Worm (Caenorhabditis elegans): ENCODE results near the gene R04A9.7.

DNA sequence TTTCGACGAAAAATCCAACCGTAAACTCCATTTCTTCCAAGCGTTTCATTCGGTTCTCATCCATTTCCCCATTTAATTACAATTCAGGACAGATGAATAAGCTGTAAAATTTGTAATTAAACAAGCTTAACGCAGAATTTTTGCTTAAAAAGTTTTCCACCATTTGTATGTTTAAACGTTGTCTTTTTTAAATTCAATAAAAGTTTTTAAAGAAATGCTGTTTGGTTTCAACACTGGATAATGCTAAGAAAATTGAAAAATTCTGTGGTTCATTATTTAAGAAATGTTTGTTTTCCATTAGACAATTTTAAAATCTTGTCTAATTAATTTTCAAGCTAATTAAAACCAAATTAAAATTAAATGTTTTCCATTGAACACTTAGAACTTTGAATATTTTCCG lies 14.2 kb downstream of the R04A9.7 start, which contains the start of gene R04A9.3:
- no peak for TF ChIP-seq aly-1 (tag; optimal IDR thresholded peaks at IDR 0.05)
- no peak for TF ChIP-seq ceh-36 (tag; optimal IDR thresholded peaks at IDR 0.05)
- no peak for TF ChIP-seq ama-1 (optimal IDR thresholded peaks at IDR 0.05)
- no peak for TF ChIP-seq scrt-1 (GFP tag; IDR thresholded peaks at IDR 0.05)
- TF ChIP-seq hmg-4 (GFP tag; optimal IDR thresholded peaks at IDR 0.05) = no peak
- TF ChIP-seq sea-1 (GFP tag; conservative IDR thresholded peaks at IDR 0.05) = no peak
- TF ChIP-seq flt-1 (GFP tag; IDR thresholded peaks at IDR 0.05) = no peak
- TF ChIP-seq tra-4 (tag; optimal IDR thresholded peaks at IDR 0.05) = no peak
- no peak for TF ChIP-seq B0310.2 (tag; optimal IDR thresholded peaks at IDR 0.05)
- no peak for TF ChIP-seq hmbx-1 (tag; optimal IDR thresholded peaks at IDR 0.05)
- TF ChIP-seq ceh-13 (GFP tag; optimal IDR thresholded peaks at IDR 0.05) = no peak
- no peak for TF ChIP-seq tbx-11 (GFP tag; IDR thresholded peaks at IDR 0.05)
